Worm (Caenorhabditis elegans) whole organism, L4/young adult: ENCODE results near the gene irld-56.

Source experiments
- W03F9.2 ChIP-seq: fragments of 150-350 bp; optimal IDR thresholded peaks from 2 replicates; lab custom pipeline; 2014; ENCODE audit warnings: missing biosample characterization, missing genetic modification characterization
- dao-5 ChIP-seq: sonication (generic microtip); optimal IDR thresholded peaks from 2 replicates; lab custom pipeline; 2016; ENCODE audit warnings: missing genotype, missing genetic modification characterization, moderate library complexity, missing compliant biosample characterization
- him-1 ChIP-seq: sonication (generic microtip); optimal IDR thresholded peaks from 2 replicates; lab custom pipeline; 2016; ENCODE audit warnings: missing genotype, missing genetic modification reagents, missing genetic modification characterization, missing compliant biosample characterization

DNA sequence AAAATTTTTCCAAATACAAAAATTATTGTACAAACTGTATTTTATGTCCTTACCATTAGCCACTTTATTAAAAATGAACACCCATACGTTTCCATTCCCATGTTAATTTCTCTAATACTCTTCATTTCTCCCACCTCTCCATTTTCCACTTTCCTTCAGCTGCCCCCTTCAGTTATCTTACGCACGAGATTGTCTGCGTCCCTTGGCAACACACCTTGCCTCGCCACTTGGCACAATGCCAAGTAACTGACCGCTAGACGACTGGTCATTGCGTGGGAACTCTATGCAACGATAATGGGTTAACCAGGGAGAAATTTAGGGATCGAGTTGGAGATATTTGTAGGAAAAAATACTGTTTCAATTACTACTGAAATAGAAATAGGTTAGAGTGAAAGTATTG lies 27.0 kb upstream of the irld-56 start:
- no peak for TF ChIP-seq him-1 (tag; lab: Kevin White, UChicago)
- no peak for TF ChIP-seq W03F9.2 (tag; lab: Kevin White, UChicago)
- no peak for TF ChIP-seq dao-5 (tag; lab: Kevin White, UChicago)
